Fruit fly (Drosophila melanogaster): ENCODE data around the gene GIIIspla2.
A peak's percentile ranks its signal among the peaks of the same experiment; 100 is the strongest.

DNA sequence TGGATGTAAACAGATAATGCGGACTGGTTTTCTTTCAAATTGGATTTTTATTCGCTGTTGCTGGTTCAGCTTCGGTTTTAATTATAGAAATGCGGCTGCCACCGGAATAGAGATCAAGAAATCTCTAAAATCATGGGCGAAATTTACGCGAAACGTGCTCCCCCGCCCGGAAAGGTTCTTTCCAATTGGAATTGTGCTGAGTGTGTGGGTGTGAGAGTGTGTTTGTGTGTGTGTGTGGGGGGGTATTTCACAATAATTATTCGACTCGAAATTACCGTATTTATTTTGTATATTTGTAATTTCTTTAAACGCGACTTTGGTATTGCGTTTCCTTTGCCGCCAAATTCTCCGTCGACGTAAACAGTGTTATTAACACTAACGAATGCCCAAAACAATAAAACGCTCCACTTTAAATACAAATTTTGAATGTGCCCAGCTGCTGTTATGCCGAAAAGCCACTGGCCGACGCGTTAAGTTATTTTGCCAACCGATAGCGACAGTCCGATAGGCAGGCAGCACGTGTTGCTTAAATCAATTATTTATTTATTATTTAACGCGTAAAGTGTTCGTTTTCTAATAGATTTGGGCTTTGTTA lies 41.6 kb upstream of the GIIIspla2 start, which contains the start of gene Gclc:
- TF ChIP-seq CG4496 (GFP tag; IDR thresholded peaks at IDR 0.05) (no peak), CG17806 (tag; optimal IDR thresholded peaks at IDR 0.05) (no peak), Pif1B (GFP tag; optimal IDR thresholded peaks at IDR 0.05) (peak; percentile 0), CG15710 (tag; optimal IDR thresholded peaks at IDR 0.05) (no peak), fd96Ca (GFP tag; IDR thresholded peaks at IDR 0.05) (no peak), gl (tag; optimal IDR thresholded peaks at IDR 0.05) (no peak), EcR (GFP tag; optimal IDR thresholded peaks at IDR 0.05) (no peak), Ets98B (GFP tag; IDR thresholded peaks at IDR 0.05) (no peak)
